Fruit fly (Drosophila melanogaster) whole organism, embryonic: ENCODE data around the gene Cp36.

Experiments
- CG11695 ChIP-seq: fragments of 200-800 bp; sonication (Bioruptor generic); IDR thresholded peaks from 3 replicates; pipeline ENCODE4 v1.3.6; 2022; ENCODE audit warnings: missing biosample characterization, missing genetic modification characterization
- CHES-1-like ChIP-seq: fragments of 200-800 bp; sonication (Bioruptor generic); optimal IDR thresholded peaks from 2 replicates; lab custom pipeline; 2016; ENCODE audit warnings: missing biosample characterization, missing genetic modification characterization
- Dfd ChIP-seq, 2 experiments: fragments of >200 bp; optimal IDR thresholded peaks; 2 replicates each; lab custom pipeline; 2017; ENCODE audit warnings: missing biosample characterization in 2 of 2, missing genetic modification characterization in 2 of 2
- kah ChIP-seq: fragments of 200-800 bp; sonication (Bioruptor generic); optimal IDR thresholded peaks from 2 replicates; lab custom pipeline; 2018; ENCODE audit warnings: missing biosample characterization, mild to moderate bottlenecking, missing genetic modification characterization
- lola ChIP-seq, 3 experiments: fragments of >200 bp in 2 of 3; fragments of 200-800 bp in 1 of 3; sonication (Bioruptor generic) in 1 of 3; optimal IDR thresholded peaks; 2 replicates each; lab custom pipeline; 2017 to 2019; ENCODE audit warnings: missing biosample characterization in 3 of 3, missing genetic modification characterization in 3 of 3, mild to moderate bottlenecking in 1 of 3, moderate library complexity in 1 of 3
- oc ChIP-seq: fragments of 200-800 bp; sonication (Bioruptor generic); optimal IDR thresholded peaks from 2 replicates; lab custom pipeline; 2018; ENCODE audit warnings: missing biosample characterization, mild to moderate bottlenecking, missing genetic modification characterization, moderate library complexity

dm6 chrX:8493473-8493872 is 14.4 kb downstream of the Cp36 start:
- TF ChIP-seq Dfd (GFP tag; optimal IDR thresholded peaks at IDR 0.05; lab: Kevin White, UChicago): no peak
- TF ChIP-seq lola (GFP tag; optimal IDR thresholded peaks at IDR 0.05; lab: Kevin White, UChicago): no peak
- TF ChIP-seq CG11695 (GFP tag; lab: Robert Waterston, UW): peak; percentile 64; the same call in 2 of the 3 replicates
- no peak for TF ChIP-seq kah (GFP tag; lab: Kevin White, UChicago)
- TF ChIP-seq oc (tag; lab: Kevin White, UChicago): peak; percentile 0
- TF ChIP-seq CHES-1-like (GFP tag; lab: Kevin White, UChicago): peak; percentile 20
